Worm (Caenorhabditis elegans): Measurements from ENCODE around the gene F09C6.11.

F09C6.11 gene

ce11 chrV:16834989-16835388 is 47.1 kb downstream of the F09C6.11 start, which contains the start of gene tni-3:
tni-3 (minus strand) TSS chrV:16835128.
- TF ChIP-seq ceh-16 (tag; optimal IDR thresholded peaks at IDR 0.05) (no peak), ZK546.5 (tag; optimal IDR thresholded peaks at IDR 0.05) (no peak), egl-5 (tag; optimal IDR thresholded peaks at IDR 0.05) (no peak), nhr-25 (tag; optimal IDR thresholded peaks at IDR 0.05) (no peak), mml-1 (tag; optimal IDR thresholded peaks at IDR 0.05) (no peak), ceh-9 (tag; optimal IDR thresholded peaks at IDR 0.05) (no peak), eor-1 (tag; optimal IDR thresholded peaks at IDR 0.05) (no peak), nfya-1 (tag; optimal IDR thresholded peaks at IDR 0.05; ENCODE audit: insufficient read depth) (no peak), nhr-11 (tag; optimal IDR thresholded peaks at IDR 0.05) (no peak), ceh-82 (tag; optimal IDR thresholded peaks at IDR 0.05) (no peak), unc-39 (tag; optimal IDR thresholded peaks at IDR 0.05) (no peak)

- TF ChIP-seq unc-39 (tag; optimal IDR thresholded peaks at IDR 0.05), result no peak
- TF ChIP-seq ZK546.5 (tag; optimal IDR thresholded peaks at IDR 0.05), result no peak
- no peak for TF ChIP-seq fkh-10 (GFP tag; optimal IDR thresholded peaks at IDR 0.05)
- TF ChIP-seq elt-1 (tag; optimal IDR thresholded peaks at IDR 0.05), result no peak
- TF ChIP-seq fkh-2 (tag; optimal IDR thresholded peaks at IDR 0.05), result no peak
Observed at ce11 chrV:16833672-16834071, 48.4 kb downstream of the F09C6.11 start.

ce11 chrV:16832865-16833264 is 49.2 kb downstream of the F09C6.11 start, which contains the start of gene phy-3:
phy-3 (plus strand) TSS chrV:16833165.
- TF ChIP-seq mml-1 (tag; optimal IDR thresholded peaks at IDR 0.05) (no peak), nfya-1 (tag; optimal IDR thresholded peaks at IDR 0.05; ENCODE audit: insufficient read depth) (no peak), mdl-1 (tag; optimal IDR thresholded peaks at IDR 0.05) (no peak), nhr-11 (tag; optimal IDR thresholded peaks at IDR 0.05) (no peak), sea-2 (GFP tag; optimal IDR thresholded peaks at IDR 0.05) (no peak), fkh-10 (GFP tag; optimal IDR thresholded peaks at IDR 0.05) (no peak), pqm-1 (tag; optimal IDR thresholded peaks at IDR 0.05) (no peak), eor-1 (tag; optimal IDR thresholded peaks at IDR 0.05) (no peak), nhr-237 (tag; optimal IDR thresholded peaks at IDR 0.05) (no peak), ztf-4 (tag; optimal IDR thresholded peaks at IDR 0.05) (no peak)

- TF ChIP-seq egl-5 (tag; optimal IDR thresholded peaks at IDR 0.05), result no peak
- TF ChIP-seq jun-1 (tag; optimal IDR thresholded peaks at IDR 0.05), result no peak
- no peak for TF ChIP-seq ceh-16 (tag; optimal IDR thresholded peaks at IDR 0.05)
- TF ChIP-seq elt-3 (tag; optimal IDR thresholded peaks at IDR 0.05), result no peak
- no peak for TF ChIP-seq nhr-43 (tag; optimal IDR thresholded peaks at IDR 0.05; ENCODE audit: poor library complexity, severe bottlenecking)
- no peak for TF ChIP-seq fkh-2 (tag; optimal IDR thresholded peaks at IDR 0.05)
- no peak for TF ChIP-seq fkh-10 (GFP tag; optimal IDR thresholded peaks at IDR 0.05)
- TF ChIP-seq hmg-11 (tag; optimal IDR thresholded peaks at IDR 0.05), result no peak
- no peak for TF ChIP-seq lin-15B (tag; optimal IDR thresholded peaks at IDR 0.05)
- no peak for TF ChIP-seq zag-1 (tag; optimal IDR thresholded peaks at IDR 0.05)
- no peak for TF ChIP-seq elt-1 (tag; optimal IDR thresholded peaks at IDR 0.05)
- no peak for TF ChIP-seq R02D3.7 (tag; optimal IDR thresholded peaks at IDR 0.05)
- no peak for TF ChIP-seq nhr-12 (tag; optimal IDR thresholded peaks at IDR 0.05)
Observed at ce11 chrV:16831921-16832320, 50.2 kb downstream of the F09C6.11 start, which contains the start of gene srh-215. srh-215 (minus strand) TSS chrV:16832021.
